Worm (Caenorhabditis elegans): ENCODE results near the gene srx-66.
A peak's percentile ranks its signal among the peaks of the same experiment; 100 is the strongest.

Gene srx-66

DNA sequence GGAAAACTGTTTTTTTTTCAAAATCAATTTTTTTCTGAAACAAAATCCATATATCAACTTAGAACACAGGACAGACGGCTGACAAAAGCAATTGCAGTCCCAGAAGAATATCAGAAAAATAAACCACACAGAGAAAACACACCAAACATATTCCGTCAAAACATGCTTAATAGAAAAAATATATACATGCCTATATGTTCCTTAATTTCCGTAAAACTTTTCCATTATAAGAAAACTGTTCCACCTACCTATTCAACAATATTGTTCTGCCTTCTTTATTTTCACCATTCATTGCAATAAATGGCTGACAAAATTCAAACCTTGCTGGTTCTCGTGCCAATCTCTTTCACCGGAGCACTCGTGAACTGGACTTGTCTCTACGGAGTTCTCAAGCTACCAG, 11.9 kb downstream of the srx-66 start, which contains the start of gene srx-63:
Gene srx-63, plus strand, starts transcription at position 301 of the 400 bp plus-strand sequence.
- no peak for TF ChIP-seq ceh-58 (GFP tag; IDR thresholded peaks at IDR 0.05)
- TF ChIP-seq K11D2.4 (GFP tag; IDR thresholded peaks at IDR 0.05) = no peak
- no peak for TF ChIP-seq dpl-1 (GFP tag; optimal IDR thresholded peaks at IDR 0.05)
- TF ChIP-seq rcor-1 (GFP tag; IDR thresholded peaks at IDR 0.05) = no peak
- no peak for TF ChIP-seq egrh-3 (GFP tag; IDR thresholded peaks at IDR 0.05)
- TF ChIP-seq F57C9.4 (tag; optimal IDR thresholded peaks at IDR 0.05) = no peak
- TF ChIP-seq hmg-20 (GFP tag; IDR thresholded peaks at IDR 0.05) = no peak
- no peak for TF ChIP-seq ceh-27 (GFP tag; optimal IDR thresholded peaks at IDR 0.05)
- no peak for TF ChIP-seq nhr-179 (tag; optimal IDR thresholded peaks at IDR 0.05)
- no peak for TF ChIP-seq athp-1 (tag; optimal IDR thresholded peaks at IDR 0.05)
- no peak for TF ChIP-seq Y56A3A.18 (GFP tag; IDR thresholded peaks at IDR 0.05)
- TF ChIP-seq nfya-2 (GFP tag; IDR thresholded peaks at IDR 0.05) = no peak
- TF ChIP-seq ztf-22 (GFP tag; optimal IDR thresholded peaks at IDR 0.05) = no peak
- no peak for TF ChIP-seq madf-6 (GFP tag; IDR thresholded peaks at IDR 0.05)
- TF ChIP-seq Y79H2A.3 (GFP tag; conservative IDR thresholded peaks at IDR 0.05) = no peak

DNA sequence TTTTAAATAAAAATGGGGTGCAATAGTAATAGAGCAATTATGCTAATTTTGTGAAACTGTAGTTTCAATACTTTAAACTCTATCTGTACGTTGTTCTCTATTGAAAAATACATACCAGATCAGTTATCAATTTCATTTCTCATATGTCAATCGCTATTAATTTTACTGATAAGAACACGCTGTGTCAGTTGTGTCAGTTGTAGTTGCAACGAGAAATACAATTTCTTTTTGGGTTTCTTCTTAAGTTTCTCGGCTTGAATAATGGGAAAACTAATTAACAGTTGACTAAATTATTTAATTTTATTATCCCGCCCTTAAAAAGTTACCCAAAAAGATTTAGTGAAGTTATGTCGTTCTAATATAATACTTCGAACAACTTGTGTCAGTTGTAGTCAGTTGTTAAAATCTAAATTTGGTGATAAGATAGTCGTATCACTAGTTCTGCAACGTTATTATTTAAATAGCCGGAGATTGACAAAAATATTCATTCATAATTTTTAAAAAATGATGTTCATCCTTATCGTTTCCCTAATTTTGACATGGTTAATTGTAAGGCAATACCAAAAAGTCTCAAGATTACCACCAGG, 16.6 kb downstream of the srx-66 start, which contains the start of gene cyp-35A5:
Gene cyp-35A5, plus strand, starts transcription at position 435 of the 587 bp plus-strand sequence.
- peak; percentile 5 for TF ChIP-seq nhr-80 (tag; optimal IDR thresholded peaks at IDR 0.05)
- no peak for TF ChIP-seq ZK185.1 (tag; optimal IDR thresholded peaks at IDR 0.05; ENCODE audit: poor library complexity, severe bottlenecking)

DNA sequence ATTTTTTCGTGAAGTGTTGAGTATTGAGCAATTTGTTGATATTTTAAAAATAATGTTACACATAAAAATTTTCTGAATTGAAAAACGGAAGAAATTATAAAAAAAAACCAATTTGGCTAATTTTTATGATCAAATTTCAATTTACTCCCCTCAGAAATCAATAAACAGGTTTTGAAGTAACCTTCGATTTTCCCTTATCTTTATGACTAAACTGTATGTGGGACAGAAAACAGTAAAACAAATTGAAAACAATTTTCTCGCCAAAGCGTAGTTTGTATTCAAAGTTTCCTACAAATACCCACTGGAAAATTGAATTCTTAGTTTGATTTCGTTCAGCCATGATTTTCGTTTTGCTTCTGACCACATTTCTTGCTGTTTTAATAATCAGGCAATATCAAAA, 19.4 kb downstream of the srx-66 start, which contains the start of gene cyp-35B1:
Gene cyp-35B1, plus strand, starts transcription at position 244 of the 400 bp plus-strand sequence.
- TF ChIP-seq egrh-3 (GFP tag; IDR thresholded peaks at IDR 0.05) (no peak), D2030.7 (GFP tag; IDR thresholded peaks at IDR 0.05) (no peak), cebp-1 (GFP tag; IDR thresholded peaks at IDR 0.05) (no peak), cebp-1 (tag; optimal IDR thresholded peaks at IDR 0.05) (no peak), F55B11.4 (tag; optimal IDR thresholded peaks at IDR 0.05; ENCODE audit: borderline replicate concordance, insufficient read depth) (no peak), nhr-27 (tag; optimal IDR thresholded peaks at IDR 0.05) (no peak), C06A6.2 (GFP tag; conservative IDR thresholded peaks at IDR 0.05) (no peak), nfyb-1 (GFP tag; IDR thresholded peaks at IDR 0.05) (no peak), attf-6 (GFP tag; IDR thresholded peaks at IDR 0.05) (no peak), Y53G8AR.9 (GFP tag; conservative IDR thresholded peaks at IDR 0.05) (no peak), nhr-120 (GFP tag; IDR thresholded peaks at IDR 0.05) (no peak), tbp1 (GFP tag; optimal IDR thresholded peaks at IDR 0.05) (no peak), B0019.2 (GFP tag; conservative IDR thresholded peaks at IDR 0.05) (no peak), sptf-2 (GFP tag; optimal IDR thresholded peaks at IDR 0.05) (no peak), bed-2 (GFP tag; IDR thresholded peaks at IDR 0.05) (no peak), nhr-90 (tag; optimal IDR thresholded peaks at IDR 0.05) (no peak), ztf-28 (GFP tag; IDR thresholded peaks at IDR 0.05) (no peak), snpc-4 (GFP tag; optimal IDR thresholded peaks at IDR 0.05) (no peak), snpc-4 (tag; optimal IDR thresholded peaks at IDR 0.05) (no peak), sea-2 (GFP tag; IDR thresholded peaks at IDR 0.05) (no peak)

DNA sequence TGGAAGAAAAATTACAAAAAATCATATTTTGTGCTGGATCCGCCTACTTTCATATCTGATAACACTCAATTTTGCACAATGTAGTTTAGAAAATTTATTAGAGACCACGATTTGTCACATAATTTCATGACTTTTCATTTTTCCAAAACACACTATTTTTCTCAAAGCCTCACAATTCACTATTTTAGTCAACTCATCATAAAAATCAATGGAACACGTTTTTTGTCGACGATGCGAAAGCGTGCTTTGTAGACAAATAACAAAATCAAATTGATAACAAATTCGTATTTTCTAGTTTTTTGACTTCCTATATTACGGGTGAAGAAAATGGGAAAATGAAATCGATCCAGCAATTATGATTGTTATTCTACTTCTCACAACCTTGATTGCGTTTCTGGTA, 22.5 kb downstream of the srx-66 start, which contains the start of gene cyp-35B2:
Gene cyp-35B2, plus strand, starts transcription at position 301 of the 400 bp plus-strand sequence.
- TF ChIP-seq sptf-2 (GFP tag; optimal IDR thresholded peaks at IDR 0.05) (no peak), zim-3 (tag; optimal IDR thresholded peaks at IDR 0.05) (no peak), ets-4 (GFP tag; optimal IDR thresholded peaks at IDR 0.05) (no peak), egrh-3 (GFP tag; IDR thresholded peaks at IDR 0.05) (no peak), egl-44 (GFP tag; IDR thresholded peaks at IDR 0.05) (no peak), F37B4.10 (GFP tag; IDR thresholded peaks at IDR 0.05) (no peak), atf-7 (tag; optimal IDR thresholded peaks at IDR 0.05) (no peak), ztf-28 (GFP tag; IDR thresholded peaks at IDR 0.05) (no peak), akir-1 (GFP tag; optimal IDR thresholded peaks at IDR 0.05) (no peak), dpff-1 (tag; optimal IDR thresholded peaks at IDR 0.05) (no peak), lin-35 (GFP tag; optimal IDR thresholded peaks at IDR 0.05) (no peak), madf-3 (GFP tag; IDR thresholded peaks at IDR 0.05) (no peak), F55B11.4 (tag; optimal IDR thresholded peaks at IDR 0.05; ENCODE audit: borderline replicate concordance, insufficient read depth) (no peak), nhr-179 (tag; optimal IDR thresholded peaks at IDR 0.05) (no peak), cebp-1 (GFP tag; IDR thresholded peaks at IDR 0.05) (no peak), cebp-1 (tag; optimal IDR thresholded peaks at IDR 0.05) (no peak)

Data from whole organism, young adult.